Worm (Caenorhabditis elegans) whole organism, young adult: ENCODE measurements around the gene clec-162.
"Not testable (repeated sequence)": the region's sequence is repeated elsewhere in the genome, so short reads cannot be mapped to it uniquely, and the experiment has no call there.

Source experiments
- B0019.2 ChIP-seq: fragments of 200-800 bp; sonication (Bioruptor generic); conservative IDR thresholded peaks from 2 replicates; pipeline ENCODE4 v1.3.6; 2022; ENCODE audit warnings: missing genetic modification reagents, missing genetic modification characterization, missing compliant biosample characterization
- F23B12.7 ChIP-seq: sonication (generic microtip); optimal IDR thresholded peaks from 2 replicates; lab custom pipeline; 2017; ENCODE audit warnings: missing genetic modification characterization, mild to moderate bottlenecking, missing compliant biosample characterization, antibody characterized with exemption, moderate library complexity; ENCODE audit not compliant: insufficient read depth
- F33H1.4 ChIP-seq: fragments of 200-800 bp; sonication (Bioruptor generic); IDR thresholded peaks from 2 replicates; pipeline ENCODE4 v1.3.6; 2022; ENCODE audit warnings: missing genetic modification reagents, missing genetic modification characterization, missing compliant biosample characterization
- F37B4.10 ChIP-seq: fragments of 200-800 bp; sonication (Bioruptor generic); IDR thresholded peaks from 2 replicates; pipeline ENCODE4 v1.3.6; 2022; ENCODE audit warnings: missing genetic modification characterization, missing compliant biosample characterization
- F52B5.7 ChIP-seq: sonication (generic microtip); optimal IDR thresholded peaks from 2 replicates; lab custom pipeline; 2016; ENCODE audit warnings: mild to moderate bottlenecking, missing genetic modification characterization, missing compliant biosample characterization
- F57C9.4 ChIP-seq: sonication (generic microtip); optimal IDR thresholded peaks from 2 replicates; lab custom pipeline; 2017; ENCODE audit warnings: mild to moderate bottlenecking, missing genetic modification characterization, missing compliant biosample characterization
- Y53F4B.3 ChIP-seq: fragments of 200-800 bp; sonication (Bioruptor generic); IDR thresholded peaks from 2 replicates; pipeline ENCODE4 v1.3.6; 2022; ENCODE audit warnings: missing genetic modification reagents, missing genetic modification characterization, missing compliant biosample characterization
- Y95B8A.8 ChIP-seq: fragments of 200-800 bp; sonication (Bioruptor generic); IDR thresholded peaks from 2 replicates; pipeline ENCODE4 v1.3.6; 2022; ENCODE audit warnings: missing genetic modification reagents, missing genetic modification characterization, missing compliant biosample characterization
- ama-1 ChIP-seq, 3 experiments: fragments of 150-350 bp in 1 of 3; sonication (generic microtip) in 2 of 3; optimal IDR thresholded peaks; 2 replicates each; lab custom pipeline; 2014 to 2018; ENCODE audit warnings: missing biosample characterization in 2 of 3, missing genetic modification characterization in 2 of 3, missing genetic modification reagents in 2 of 3
- bed-1 ChIP-seq: fragments of 200-800 bp; sonication (Bioruptor generic); IDR thresholded peaks from 2 replicates; pipeline ENCODE4 v1.3.6; 2022; ENCODE audit warnings: missing genetic modification reagents, missing genetic modification characterization, missing compliant biosample characterization
- ceh-27 ChIP-seq: fragments of 200-800 bp; sonication (Bioruptor generic); optimal IDR thresholded peaks from 2 replicates; lab custom pipeline; 2018; ENCODE audit warnings: mild to moderate bottlenecking, missing genetic modification characterization, moderate library complexity, missing compliant biosample characterization
- ceh-58 ChIP-seq: fragments of 200-800 bp; sonication (Bioruptor generic); IDR thresholded peaks from 2 replicates; pipeline ENCODE4 v1.3.6; 2022; ENCODE audit warnings: missing genetic modification characterization, missing compliant biosample characterization
- hlh-26 ChIP-seq: fragments of 200-800 bp; sonication (Bioruptor generic); conservative IDR thresholded peaks from 2 replicates; pipeline ENCODE4 v1.3.6; 2022; ENCODE audit warnings: missing genetic modification reagents, missing genetic modification characterization, missing compliant biosample characterization
- let-607 ChIP-seq, 2 experiments: fragments of 200-800 bp in 1 of 2; sonication (Bioruptor generic) in 1 of 2; sonication (generic microtip) in 1 of 2; optimal IDR thresholded peaks; 2 replicates each; lab custom pipeline; 2016 to 2018; ENCODE audit warnings: mild to moderate bottlenecking in 2 of 2, missing compliant biosample characterization in 2 of 2, missing genetic modification characterization in 2 of 2, moderate library complexity in 2 of 2, missing genotype in 1 of 2
- lin-40 ChIP-seq: sonication (generic microtip); optimal IDR thresholded peaks from 2 replicates; lab custom pipeline; 2016; ENCODE audit warnings: missing genetic modification characterization, mild to moderate bottlenecking, missing compliant biosample characterization, missing genotype, missing genetic modification reagents
- madf-10 ChIP-seq: sonication (generic microtip); optimal IDR thresholded peaks from 2 replicates; lab custom pipeline; 2016; ENCODE audit warnings: mild to moderate bottlenecking, missing genetic modification characterization, missing compliant biosample characterization
- mel-28 ChIP-seq: sonication (generic microtip); optimal IDR thresholded peaks from 2 replicates; lab custom pipeline; 2016; ENCODE audit warnings: borderline replicate concordance, mild to moderate bottlenecking, missing genetic modification characterization, missing compliant biosample characterization
- mxl-1 ChIP-seq: sonication (generic microtip); optimal IDR thresholded peaks from 2 replicates; lab custom pipeline; 2016; ENCODE audit warnings: missing genetic modification characterization, missing compliant biosample characterization
- nfya-1 ChIP-seq: sonication (generic microtip); optimal IDR thresholded peaks from 2 replicates; lab custom pipeline; 2017; ENCODE audit warnings: antibody characterized with exemption, missing compliant biosample characterization, missing genetic modification characterization, borderline replicate concordance; ENCODE audit not compliant: insufficient read depth
- tbp1 ChIP-seq: fragments of 200-800 bp; sonication (Bioruptor generic); optimal IDR thresholded peaks from 2 replicates; lab custom pipeline; 2018; ENCODE audit warnings: mild to moderate bottlenecking, missing genetic modification characterization, missing compliant biosample characterization

clec-162 gene

DNA sequence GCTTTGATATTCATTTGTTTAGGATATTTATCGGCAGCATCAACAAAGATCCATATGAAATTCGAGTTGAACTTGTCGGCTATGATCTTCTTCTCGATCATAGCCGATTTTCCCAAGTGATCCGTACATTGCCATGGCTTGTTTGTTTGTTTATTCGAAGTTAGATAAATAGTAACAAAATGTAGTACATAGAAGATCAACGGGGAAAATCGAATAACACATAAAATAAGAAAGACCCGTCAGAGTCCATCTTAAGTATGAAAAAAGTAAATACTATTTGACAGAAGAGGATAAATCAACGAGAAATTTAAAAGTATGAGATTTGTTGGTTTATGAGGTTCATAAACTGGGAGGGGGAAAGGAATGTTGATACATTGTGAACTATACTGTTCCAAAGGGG lies 42.3 kb downstream of the clec-162 start, which contains the start of gene C07A9.5:
TSS of gene C07A9.5 (minus strand) at position 101 of the 400 bp plus-strand sequence.
- TF ChIP-seq ama-1 (optimal IDR thresholded peaks at IDR 0.05; lab: Kevin White, UChicago); ama-1 (GFP tag; optimal IDR thresholded peaks at IDR 0.05; lab: Kevin White, UChicago); tbp1 (GFP tag; lab: Kevin White, UChicago); ceh-58 (GFP tag; lab: Robert Waterston, UW): not testable (repeated sequence)

DNA sequence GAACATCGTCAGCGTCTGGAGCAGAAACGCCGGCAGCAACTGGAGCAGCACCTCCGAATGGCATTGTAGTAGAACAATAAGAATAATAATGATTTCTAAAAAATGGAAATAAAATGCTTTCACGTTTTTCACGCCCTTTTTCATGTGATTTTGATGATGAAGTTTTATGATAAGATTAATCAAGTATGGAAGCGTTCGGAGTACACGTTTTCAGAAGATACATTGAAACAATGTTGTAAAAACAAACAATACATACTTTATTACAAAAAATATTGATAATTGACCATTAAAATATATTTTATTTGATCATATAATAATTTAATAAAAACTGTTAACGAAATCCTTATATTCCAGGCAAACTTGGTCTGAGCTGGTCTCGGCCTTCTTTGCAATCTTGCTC lies 43.8 kb downstream of the clec-162 start, which contains the start of gene C07A9.13:
TSS of gene C07A9.13 (minus strand) at position 101 of the 400 bp plus-strand sequence.
- not testable (repeated sequence) for TF ChIP-seq hlh-26 (GFP tag; lab: Robert Waterston, UW); nfya-1; Y53F4B.3 (GFP tag; lab: Robert Waterston, UW)

DNA sequence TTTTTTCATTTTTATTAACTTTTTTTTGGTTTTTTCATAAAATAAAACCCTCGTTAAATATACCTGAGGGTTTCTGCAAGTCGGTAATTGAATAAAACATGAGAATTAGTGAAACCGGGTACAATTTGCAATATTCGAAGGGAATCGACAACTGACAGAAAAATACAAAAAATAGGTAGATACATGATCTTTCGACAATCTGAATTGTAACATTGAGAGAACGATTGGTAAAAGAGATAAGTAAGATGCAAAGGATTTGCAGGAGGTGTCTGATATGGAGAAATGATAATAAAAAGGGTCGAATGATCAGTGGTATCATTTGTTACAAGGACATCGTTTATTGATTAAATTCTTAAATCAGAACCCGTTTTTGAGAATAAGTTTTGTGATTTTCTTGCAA lies 46.2 kb downstream of the clec-162 start, which contains the start of gene ugt-60:
TSS of gene ugt-60 (minus strand) at position 233 of the 400 bp plus-strand sequence.
- TF ChIP-seq F23B12.7 (tag; lab: Kevin White, UChicago) (no peak), Y95B8A.8 (GFP tag; lab: Robert Waterston, UW) (no peak), F33H1.4 (GFP tag; lab: Robert Waterston, UW) (no peak), let-607 (tag; optimal IDR thresholded peaks at IDR 0.05; lab: Kevin White, UChicago) (no peak), bed-1 (GFP tag; lab: Robert Waterston, UW) (no peak), F52B5.7 (no peak), madf-10 (tag; lab: Kevin White, UChicago) (no peak), lin-40 (tag; lab: Kevin White, UChicago) (no peak), ceh-27 (GFP tag; lab: Kevin White, UChicago) (no peak), F57C9.4 (tag; lab: Kevin White, UChicago) (no peak), B0019.2 (no peak), mel-28 (tag; lab: Kevin White, UChicago) (no peak), F37B4.10 (GFP tag; lab: Robert Waterston, UW) (no peak), mxl-1 (tag; lab: Kevin White, UChicago) (no peak)
